Worm (Caenorhabditis elegans): ENCODE results near the gene F58B4.6.

ce11 chrV:10949511-10949910, 24.7 kb downstream of the F58B4.6 start, which contains the start of gene col-153:
- TF ChIP-seq nhr-28 (tag; optimal IDR thresholded peaks at IDR 0.05), result no peak
- TF ChIP-seq elt-1 (tag; optimal IDR thresholded peaks at IDR 0.05; ENCODE audit: borderline replicate concordance, insufficient read depth), result no peak
- no peak for TF ChIP-seq lsy-2 (tag; optimal IDR thresholded peaks at IDR 0.05)
- TF ChIP-seq mep-1 (tag; optimal IDR thresholded peaks at IDR 0.05), result no peak
- no peak for TF ChIP-seq blmp-1 (tag; optimal IDR thresholded peaks at IDR 0.05)
- TF ChIP-seq ces-1 (GFP tag; optimal IDR thresholded peaks at IDR 0.05), result no peak
- TF ChIP-seq unc-62 (GFP tag; optimal IDR thresholded peaks at IDR 0.05), result no peak

All from whole organism, mixed stage, embryonic.